Worm (Caenorhabditis elegans): ENCODE measurements around the gene K05G3.2.

The K05G3.2 gene

ce11 chrX:16535192-16535591, 40.5 kb downstream of the K05G3.2 start:
- TF ChIP-seq hmg-1.1 (GFP tag; IDR thresholded peaks at IDR 0.05) (no peak), spr-3 (GFP tag; optimal IDR thresholded peaks at IDR 0.05) (no peak), lsy-2 (tag; optimal IDR thresholded peaks at IDR 0.05) (no peak), hlh-11 (tag; optimal IDR thresholded peaks at IDR 0.05) (peak; percentile 2), mep-1 (tag; optimal IDR thresholded peaks at IDR 0.05) (no peak)

ce11 chrX:16536230-16536940, 41.7 kb downstream of the K05G3.2 start, which contains the start of gene pat-9:
Gene pat-9 (plus strand): TSS chrX:16536890.
- peak; percentile 80 for TF ChIP-seq set-16 (GFP tag; IDR thresholded peaks at IDR 0.05)
- TF ChIP-seq lin-15B (tag; optimal IDR thresholded peaks at IDR 0.05): no peak
- TF ChIP-seq dmd-9 (GFP tag; IDR thresholded peaks at IDR 0.05): no peak
- no peak for TF ChIP-seq hmg-1.1 (GFP tag; IDR thresholded peaks at IDR 0.05)
- TF ChIP-seq dmd-6 (GFP tag; IDR thresholded peaks at IDR 0.05): no peak
- TF ChIP-seq daf-19 (GFP tag; conservative IDR thresholded peaks at IDR 0.05): no peak

ce11 chrX:16540374-16540773, 45.6 kb downstream of the K05G3.2 start, which contains the start of gene osm-1:
Gene osm-1 (plus strand): TSS chrX:16540674.
- no peak for TF ChIP-seq gei-8 (GFP tag; optimal IDR thresholded peaks at IDR 0.05)
- no peak for TF ChIP-seq cey-2 (tag; optimal IDR thresholded peaks at IDR 0.05; ENCODE audit: borderline replicate concordance, insufficient read depth)
- TF ChIP-seq nhr-102 (tag; optimal IDR thresholded peaks at IDR 0.05): no peak
- TF ChIP-seq egl-27 (tag; optimal IDR thresholded peaks at IDR 0.05): no peak
- no peak for TF ChIP-seq ces-1 (GFP tag; optimal IDR thresholded peaks at IDR 0.05)
- TF ChIP-seq ceh-44 (GFP tag; IDR thresholded peaks at IDR 0.05): no peak
- no peak for TF ChIP-seq zfp-2 (tag; optimal IDR thresholded peaks at IDR 0.05)
- no peak for TF ChIP-seq nhr-42 (GFP tag; IDR thresholded peaks at IDR 0.05)
- no peak for TF ChIP-seq ceh-82 (tag; optimal IDR thresholded peaks at IDR 0.05)
- TF ChIP-seq set-16 (GFP tag; IDR thresholded peaks at IDR 0.05): no peak
- no peak for TF ChIP-seq mep-1 (tag; optimal IDR thresholded peaks at IDR 0.05)
- no peak for TF ChIP-seq daf-12 (tag; optimal IDR thresholded peaks at IDR 0.05)
- no peak for TF ChIP-seq nhr-41 (GFP tag; IDR thresholded peaks at IDR 0.05)

- TF ChIP-seq unc-62 (GFP tag; optimal IDR thresholded peaks at IDR 0.05 in 1 of 2) (peak in 1 of 2 experiments; percentile 91), unc-62 (tag; optimal IDR thresholded peaks at IDR 0.05) (no peak), spr-1 (tag; optimal IDR thresholded peaks at IDR 0.05) (no peak)
These were observed 49.2 kb downstream of the K05G3.2 start for ce11 chrX:16543887-16544286.

ce11 chrX:16545641-16546040, 50.9 kb downstream of the K05G3.2 start:
- 0 out of 2 replicates have a peak, but pooled peaks have one; percentile 59 for TF ChIP-seq egl-43 (GFP tag; IDR thresholded peaks at IDR 0.05)
- no peak for TF ChIP-seq unc-62 (GFP tag; optimal IDR thresholded peaks at IDR 0.05 in 1 of 2)
- TF ChIP-seq unc-62 (tag; optimal IDR thresholded peaks at IDR 0.05): no peak

ce11 chrX:16546135-16546534, 51.4 kb downstream of the K05G3.2 start:
- no peak for TF ChIP-seq gei-8 (GFP tag; optimal IDR thresholded peaks at IDR 0.05)
- TF ChIP-seq php-3 (GFP tag; IDR thresholded peaks at IDR 0.05): no peak
- no peak for TF ChIP-seq dpl-1 (GFP tag; optimal IDR thresholded peaks at IDR 0.05)
- no peak for TF ChIP-seq mdt-29 (GFP tag; IDR thresholded peaks at IDR 0.05)
- no peak for TF ChIP-seq zip-2 (tag; optimal IDR thresholded peaks at IDR 0.05)
- TF ChIP-seq unc-62 (GFP tag; optimal IDR thresholded peaks at IDR 0.05 in 1 of 2): peak in 1 of 2 experiments; percentile 94
- no peak for TF ChIP-seq unc-62 (tag; optimal IDR thresholded peaks at IDR 0.05)
- no peak for TF ChIP-seq R02D3.7 (tag; optimal IDR thresholded peaks at IDR 0.05)
